Fruit fly (Drosophila melanogaster) whole organism, embryonic: ENCODE measurements around the gene Nost.
A peak's percentile ranks its signal among the peaks of the same experiment; 100 is the strongest.

Source experiments
- Bgb ChIP-seq: fragments of 200-800 bp; sonication (Bioruptor generic); IDR thresholded peaks from 2 replicates; pipeline ENCODE4 v1.3.6; 2022; ENCODE audit warnings: missing biosample characterization, missing genetic modification characterization; ENCODE audit not compliant: partially characterized antibody
- CG10147 ChIP-seq: fragments of 200-800 bp; sonication (Bioruptor generic); optimal IDR thresholded peaks from 2 replicates; lab custom pipeline; 2019; ENCODE audit warnings: missing biosample characterization, mild to moderate bottlenecking, missing genetic modification characterization, moderate library complexity
- CG10654 ChIP-seq: fragments of 200-800 bp; sonication (Bioruptor generic); optimal IDR thresholded peaks from 2 replicates; lab custom pipeline; 2016; ENCODE audit warnings: missing biosample characterization, missing genetic modification characterization
- CG11398 ChIP-seq: fragments of 200-800 bp; sonication (Bioruptor generic); optimal IDR thresholded peaks from 2 replicates; lab custom pipeline; 2016; ENCODE audit warnings: missing biosample characterization, missing genetic modification characterization
- CG1233 ChIP-seq: fragments of 200-800 bp; sonication (Bioruptor generic); optimal IDR thresholded peaks from 4 replicates; lab custom pipeline; 2018; ENCODE audit warnings: missing biosample characterization, mild to moderate bottlenecking, missing genetic modification characterization
- CG12659 ChIP-seq: fragments of 200-800 bp; sonication (Bioruptor generic); optimal IDR thresholded peaks from 3 replicates; lab custom pipeline; 2017; ENCODE audit warnings: mild to moderate bottlenecking, missing biosample characterization, missing genetic modification reagents, missing genetic modification characterization
- CG14050 ChIP-seq: fragments of 200-800 bp; sonication (Bioruptor generic); IDR thresholded peaks from 3 replicates; pipeline ENCODE4 v1.3.6; 2022; ENCODE audit warnings: missing biosample characterization, missing genetic modification characterization
- CG14667 ChIP-seq: fragments of 200-800 bp; sonication (Bioruptor generic); IDR thresholded peaks from 2 replicates; pipeline ENCODE4 v1.3.6; 2022; ENCODE audit warnings: missing biosample characterization, missing genetic modification characterization
- CG16863 ChIP-seq: fragments of 200-800 bp; sonication (Bioruptor generic); optimal IDR thresholded peaks from 3 replicates; lab custom pipeline; 2016; ENCODE audit warnings: missing biosample characterization, missing genetic modification characterization
- CG17359 ChIP-seq: fragments of 200-800 bp; sonication (Bioruptor generic); optimal IDR thresholded peaks from 3 replicates; lab custom pipeline; 2018; ENCODE audit warnings: missing biosample characterization, mild to moderate bottlenecking, missing genetic modification characterization, moderate library complexity
- CG17802 ChIP-seq: fragments of 200-800 bp; sonication (Bioruptor generic); optimal IDR thresholded peaks from 2 replicates; lab custom pipeline; 2018; ENCODE audit warnings: missing biosample characterization, mild to moderate bottlenecking, missing genetic modification characterization, moderate library complexity
- CG18262 ChIP-seq: fragments of 200-800 bp; optimal IDR thresholded peaks from 3 replicates; lab custom pipeline; 2019; ENCODE audit warnings: missing biosample characterization, mild to moderate bottlenecking, missing genetic modification characterization, moderate library complexity
- CG2129 ChIP-seq: fragments of 200-800 bp; sonication (Bioruptor generic); IDR thresholded peaks from 2 replicates; pipeline ENCODE4 v1.3.6; 2022; ENCODE audit warnings: missing biosample characterization, missing genetic modification characterization; ENCODE audit not compliant: partially characterized antibody
- CG2199 ChIP-seq: fragments of 200-800 bp; sonication (Bioruptor generic); IDR thresholded peaks from 3 replicates; pipeline ENCODE4 v1.3.6; 2022; ENCODE audit warnings: missing biosample characterization, missing genetic modification characterization
- CG3726 ChIP-seq: fragments of 200-800 bp; sonication (Bioruptor generic); IDR thresholded peaks from 3 replicates; pipeline ENCODE4, ENCODE4 v1.3.6; 2022; ENCODE audit warnings: missing biosample characterization, missing genetic modification characterization
- CG4282 ChIP-seq: fragments of 200-800 bp; sonication (Bioruptor generic); optimal IDR thresholded peaks from 2 replicates; lab custom pipeline; 2016; ENCODE audit warnings: missing biosample characterization, missing genetic modification characterization
- CG43689 ChIP-seq: fragments of 200-800 bp; sonication (Bioruptor generic); IDR thresholded peaks from 2 replicates; pipeline ENCODE4 v1.3.6; 2022; ENCODE audit warnings: missing biosample characterization, missing genetic modification characterization
- CG4617 ChIP-seq: fragments of 200-800 bp; sonication (Bioruptor generic); optimal IDR thresholded peaks from 3 replicates; lab custom pipeline; 2016; ENCODE audit warnings: missing biosample characterization, missing genetic modification characterization, borderline replicate concordance
- CG4820 ChIP-seq: fragments of 200-800 bp; sonication (Bioruptor generic); optimal IDR thresholded peaks from 3 replicates; lab custom pipeline; 2016; ENCODE audit warnings: missing biosample characterization, missing genetic modification characterization
- CG6175 ChIP-seq: fragments of 200-800 bp; sonication (Bioruptor generic); IDR thresholded peaks from 3 replicates; pipeline ENCODE4 v1.3.6; 2022; ENCODE audit warnings: missing biosample characterization, missing genetic modification characterization
- CG6813 ChIP-seq: fragments of 200-800 bp; sonication (Bioruptor generic); optimal IDR thresholded peaks from 2 replicates; lab custom pipeline; 2017; ENCODE audit warnings: missing biosample characterization, missing genetic modification characterization, mild to moderate bottlenecking, moderate library complexity, missing genetic modification reagents
- CG9437 ChIP-seq: fragments of 200-800 bp; sonication (Bioruptor generic); optimal IDR thresholded peaks from 2 replicates; lab custom pipeline; 2018; ENCODE audit warnings: missing biosample characterization, mild to moderate bottlenecking, missing genetic modification characterization
- CG9932 ChIP-seq: fragments of 200-800 bp; sonication (Bioruptor generic); IDR thresholded peaks from 2 replicates; pipeline ENCODE4 v1.3.6; 2022; ENCODE audit warnings: missing biosample characterization, missing genetic modification characterization
- Camta ChIP-seq: fragments of 200-800 bp; sonication (Bioruptor generic); optimal IDR thresholded peaks from 2 replicates; lab custom pipeline; 2016; ENCODE audit warnings: missing biosample characterization, missing genetic modification characterization
- Dek ChIP-seq: fragments of 200-800 bp; sonication (Bioruptor generic); optimal IDR thresholded peaks from 3 replicates; lab custom pipeline; 2019; ENCODE audit warnings: missing biosample characterization, mild to moderate bottlenecking, missing genetic modification characterization, moderate library complexity
- Dip2 ChIP-seq: fragments of 200-800 bp; sonication (Bioruptor generic); IDR thresholded peaks from 2 replicates; pipeline ENCODE4 v1.3.6; 2022; ENCODE audit warnings: missing biosample characterization, missing genetic modification characterization
- Dip3 ChIP-seq: fragments of 200-800 bp; sonication (Bioruptor generic); optimal IDR thresholded peaks from 3 replicates; lab custom pipeline; 2016; ENCODE audit warnings: missing biosample characterization, missing genetic modification characterization
- Ets97D ChIP-seq: fragments of 200-800 bp; sonication (Bioruptor generic); optimal IDR thresholded peaks from 3 replicates; lab custom pipeline; 2016; ENCODE audit warnings: missing biosample characterization, missing genetic modification characterization
- HLH54F ChIP-seq: fragments of 200-800 bp; sonication (Bioruptor generic); optimal IDR thresholded peaks from 3 replicates; lab custom pipeline; 2016; ENCODE audit warnings: missing biosample characterization, missing genetic modification characterization
- HmgD ChIP-seq: fragments of 200-800 bp; sonication (Bioruptor generic); optimal IDR thresholded peaks from 3 replicates; lab custom pipeline; 2016; ENCODE audit warnings: missing biosample characterization, missing genetic modification characterization
- Mad ChIP-seq: fragments of 200-800 bp; sonication (Bioruptor generic); optimal IDR thresholded peaks from 2 replicates; lab custom pipeline; 2016; ENCODE audit warnings: missing biosample characterization, missing genetic modification characterization
- Med ChIP-seq: fragments of 200-800 bp; sonication (Bioruptor generic); peaks from one replicate; lab custom pipeline; 2016; ENCODE audit warnings: missing biosample characterization, missing genetic modification characterization, mild to moderate bottlenecking, inconsistent platforms, moderate library complexity
- NFAT ChIP-seq: fragments of 200-800 bp; sonication (Bioruptor generic); IDR thresholded peaks from 2 replicates; pipeline ENCODE4 v1.3.6; 2022; ENCODE audit warnings: missing biosample characterization, missing genetic modification characterization
- Ptx1 ChIP-seq: fragments of 200-800 bp; sonication (Bioruptor generic); IDR thresholded peaks from 2 replicates; pipeline ENCODE4 v1.3.6; 2022; ENCODE audit warnings: missing biosample characterization, missing genetic modification characterization
- btn ChIP-seq: fragments of 200-800 bp; sonication (Bioruptor generic); optimal IDR thresholded peaks from 2 replicates; lab custom pipeline; 2016; ENCODE audit warnings: missing biosample characterization, missing genetic modification characterization
- fd96Cb ChIP-seq: fragments of 200-800 bp; sonication (Bioruptor generic); optimal IDR thresholded peaks from 2 replicates; lab custom pipeline; 2018; ENCODE audit warnings: missing biosample characterization, mild to moderate bottlenecking, missing genetic modification characterization, moderate library complexity
- grau ChIP-seq: fragments of 200-800 bp; optimal IDR thresholded peaks from 3 replicates; lab custom pipeline; 2019; ENCODE audit warnings: missing biosample characterization, mild to moderate bottlenecking, missing genetic modification characterization, moderate library complexity
- ham ChIP-seq: fragments of 200-800 bp; sonication (Bioruptor generic); IDR thresholded peaks from 2 replicates; pipeline ENCODE4 v1.3.6; 2022; ENCODE audit warnings: missing biosample characterization, missing genetic modification characterization
- lab ChIP-seq: fragments of 200-800 bp; sonication (Bioruptor generic); optimal IDR thresholded peaks from 3 replicates; lab custom pipeline; 2017; ENCODE audit warnings: missing biosample characterization, missing genetic modification characterization, mild to moderate bottlenecking, moderate library complexity, missing genetic modification reagents
- mld ChIP-seq: fragments of 200-800 bp; sonication (Bioruptor generic); IDR thresholded peaks from 3 replicates; pipeline ENCODE4 v1.3.6; 2022; ENCODE audit warnings: missing biosample characterization, missing genetic modification characterization; ENCODE audit not compliant: partially characterized antibody
- org-1 ChIP-seq: fragments of 200-800 bp; sonication (Bioruptor generic); optimal IDR thresholded peaks from 2 replicates; lab custom pipeline; 2017; ENCODE audit warnings: missing biosample characterization, missing genetic modification characterization
- pan ChIP-seq, 4 experiments: fragments of >200 bp in 3 of 4; fragments of 200-800 bp in 1 of 4; sonication (Bioruptor generic) in 1 of 4; optimal IDR thresholded peaks in 3 of 4; IDR thresholded peaks in 1 of 4; 2 replicates each; pipeline versions ENCODE4 v1.3.6 to Lab custom; 2017 to 2022; ENCODE audit warnings: missing biosample characterization in 2 of 4, missing genetic modification characterization in 2 of 4, mixed read lengths in 1 of 4
- phol ChIP-seq: fragments of 200-800 bp; sonication (Bioruptor generic); optimal IDR thresholded peaks from 3 replicates; lab custom pipeline; 2018; ENCODE audit warnings: missing biosample characterization, mild to moderate bottlenecking, missing genetic modification characterization, moderate library complexity
- pros ChIP-seq: fragments of 200-800 bp; sonication (Bioruptor generic); optimal IDR thresholded peaks from 3 replicates; lab custom pipeline; 2019; ENCODE audit warnings: missing biosample characterization, mild to moderate bottlenecking, missing genetic modification characterization, moderate library complexity
- row ChIP-seq: fragments of 200-800 bp; sonication (Bioruptor generic); IDR thresholded peaks from 3 replicates; pipeline ENCODE4 v1.3.6; 2022; ENCODE audit warnings: missing biosample characterization, missing genetic modification characterization
- sens-2 ChIP-seq: fragments of 200-800 bp; sonication (Bioruptor generic); IDR thresholded peaks from 2 replicates; pipeline ENCODE4 v1.3.6; 2022; ENCODE audit warnings: missing biosample characterization, missing genetic modification characterization
- tin ChIP-seq: fragments of 200-800 bp; sonication (Bioruptor generic); optimal IDR thresholded peaks from 3 replicates; lab custom pipeline; 2016; ENCODE audit warnings: missing biosample characterization, missing genetic modification characterization
- trh ChIP-seq: fragments of 200-800 bp; sonication (Bioruptor generic); optimal IDR thresholded peaks from 2 replicates; lab custom pipeline; 2016; ENCODE audit warnings: missing biosample characterization, missing genetic modification characterization

The Nost gene

dm6 chrX:9067754-9068477, 37.9 kb downstream of the Nost start, which contains the start of gene CG15365 (continued):
- TF ChIP-seq mld (GFP tag; lab: Robert Waterston, UW) (no peak), Camta (GFP tag; lab: Kevin White, UChicago) (no peak), CG4282 (GFP tag; lab: Kevin White, UChicago) (no peak), CG10147 (no peak), Dek (tag; lab: Kevin White, UChicago) (no peak), CG6175 (GFP tag; lab: Robert Waterston, UW) (no peak), CG18262 (no peak), sens-2 (GFP tag; lab: Robert Waterston, UW) (no peak), Ptx1 (no peak), grau (no peak), Ets97D (GFP tag; lab: Kevin White, UChicago) (no peak), CG12659 (GFP tag; lab: Kevin White, UChicago) (no peak), CG11398 (GFP tag; lab: Kevin White, UChicago) (no peak), HLH54F (GFP tag; lab: Kevin White, UChicago) (no peak), CG1233 (no peak), org-1 (no peak), lab (GFP tag; lab: Kevin White, UChicago) (no peak), CG2199 (no peak), ham (GFP tag; lab: Robert Waterston, UW) (no peak), CG10654 (GFP tag; lab: Kevin White, UChicago) (no peak), CG9932 (GFP tag; lab: Robert Waterston, UW) (0 out of 2 replicates have a peak, but pooled peaks have one; percentile 21), Mad (no peak), CG6813 (no peak), Bgb (GFP tag; lab: Robert Waterston, UW) (peak; percentile 50; the same call in 1 of the 2 replicates), pros (GFP tag; lab: Kevin White, UChicago) (no peak), CG17359 (tag; lab: Kevin White, UChicago) (peak; percentile 35), CG17802 (tag; lab: Kevin White, UChicago) (no peak), tin (GFP tag; lab: Kevin White, UChicago) (no peak), CG4617 (GFP tag; lab: Kevin White, UChicago) (no peak), trh (no peak), CG43689 (no peak), CG14667 (GFP tag; lab: Robert Waterston, UW) (no peak), CG4820 (GFP tag; lab: Kevin White, UChicago) (no peak), CG3726 (GFP tag; lab: Robert Waterston, UW) (no peak), btn (GFP tag; lab: Kevin White, UChicago) (no peak), Med (peak; percentile 25), CG14050 (GFP tag; lab: Robert Waterston, UW) (no peak), Dip3 (no peak), CG2129 (GFP tag; lab: Robert Waterston, UW) (no peak), CG16863 (GFP tag; lab: Kevin White, UChicago) (no peak), CG9437 (GFP tag; lab: Kevin White, UChicago) (no peak), phol (tag; lab: Kevin White, UChicago) (no peak), NFAT (peak; percentile 39), Dip2 (GFP tag; lab: Robert Waterston, UW) (no peak), pan (optimal IDR thresholded peaks at IDR 0.05; lab: Kevin White, UChicago) (no peak), pan (GFP tag; optimal IDR thresholded peaks at IDR 0.05 in 1 of 2, IDR thresholded peaks at IDR 0.05 in 1 of 2) (peak in 1 of 2 experiments; percentile 32), HmgD (no peak), fd96Cb (tag; lab: Kevin White, UChicago) (no peak), row (GFP tag; lab: Robert Waterston, UW) (peak; percentile 47)
